Worm (Caenorhabditis elegans): ENCODE data around the gene C47D12.4.

ce11 chrII:11713569-11713968, 32.0 kb downstream of the C47D12.4 start, which contains the start of gene F13D12.10:
- TF ChIP-seq R02D3.7 (tag; optimal IDR thresholded peaks at IDR 0.05) (no peak), lsy-2 (tag; optimal IDR thresholded peaks at IDR 0.05) (peak in 1 of 2 experiments; percentile 14), nhr-11 (tag; optimal IDR thresholded peaks at IDR 0.05) (no peak), lin-39 (tag; optimal IDR thresholded peaks at IDR 0.05) (no peak), mab-5 (tag; optimal IDR thresholded peaks at IDR 0.05) (no peak), alr-1 (tag; optimal IDR thresholded peaks at IDR 0.05) (no peak), elt-3 (tag; optimal IDR thresholded peaks at IDR 0.05) (no peak), sma-9 (GFP tag; optimal IDR thresholded peaks at IDR 0.05) (peak; percentile 45), sma-9 (tag; optimal IDR thresholded peaks at IDR 0.05) (no peak), zag-1 (tag; optimal IDR thresholded peaks at IDR 0.05) (peak; percentile 60), snpc-4 (tag; optimal IDR thresholded peaks at IDR 0.05) (no peak)
